Fruit fly (Drosophila melanogaster) Kc167 (cell line): ENCODE data around the gene amd.

Experiments used
- Myc ChIP-seq: fragments of >200 bp; optimal IDR thresholded peaks from 2 replicates; lab custom pipeline; 2017; ENCODE audit warnings: missing external identifiers
- h ChIP-seq: fragments of >200 bp; optimal IDR thresholded peaks from 3 replicates; lab custom pipeline; 2018; ENCODE audit warnings: missing external identifiers
- insv ChIP-seq: fragments of >200 bp; optimal IDR thresholded peaks from 3 replicates; lab custom pipeline; 2018; ENCODE audit warnings: missing external identifiers
- psq ChIP-seq: fragments of >200 bp; optimal IDR thresholded peaks from 2 replicates; lab custom pipeline; 2017; ENCODE audit warnings: missing external identifiers

dm6 chr2L:19064706-19065105 lies 45.2 kb upstream of the amd start, which contains the start of gene CG17343:
- TF ChIP-seq h (lab: Kevin White, UChicago) (no peak), Myc (lab: Kevin White, UChicago) (no peak), psq (lab: Kevin White, UChicago) (no peak), insv (lab: Kevin White, UChicago) (no peak)
